Fruit fly (Drosophila melanogaster): ENCODE measurements around the gene LanA.

Gene LanA

DNA sequence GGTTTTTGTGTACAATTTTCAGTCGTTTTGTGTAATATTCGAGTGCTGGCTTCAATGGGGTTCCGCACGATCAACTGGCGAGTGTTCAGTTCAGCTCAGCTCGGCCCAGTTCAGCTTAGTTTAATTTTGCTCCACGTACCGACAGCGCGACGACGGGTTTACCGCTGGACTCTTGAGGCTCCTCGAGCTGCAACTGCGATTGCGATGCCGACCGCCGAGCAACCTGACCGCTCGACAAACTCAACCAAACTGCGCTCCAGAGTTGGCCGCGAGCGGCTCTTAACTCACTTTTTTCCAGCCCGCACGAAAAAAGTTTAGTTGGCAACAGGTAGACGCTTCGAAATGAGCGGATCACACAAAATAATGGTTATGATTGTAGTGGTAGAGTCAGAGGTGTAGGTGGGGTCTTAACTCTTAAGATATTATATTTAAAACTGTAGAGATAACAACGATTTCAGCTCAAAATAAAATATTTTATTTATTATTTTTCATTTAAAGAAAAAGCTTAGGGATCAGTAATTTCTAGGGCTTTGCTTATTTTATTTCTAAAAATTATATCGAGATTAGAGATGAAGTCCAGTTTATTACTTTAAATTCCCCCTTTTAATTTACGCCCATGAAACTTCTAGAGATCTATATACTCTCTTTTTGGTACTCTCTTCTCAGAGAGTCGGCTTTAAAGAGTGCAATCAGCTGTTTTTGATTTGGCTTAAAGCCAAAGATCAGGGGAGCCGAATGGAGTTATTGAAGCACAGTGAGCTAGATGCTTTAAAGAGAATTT, 38.8 kb upstream of the LanA start, which contains the start of gene Best2 (continued):
- TF ChIP-seq Hey (tag; optimal IDR thresholded peaks at IDR 0.05), result no peak
- TF ChIP-seq pb (GFP tag; optimal IDR thresholded peaks at IDR 0.05), result peak; percentile 0
- peak; percentile 79 for TF ChIP-seq CG17385 (GFP tag; optimal IDR thresholded peaks at IDR 0.05)
- TF ChIP-seq H2.0 (GFP tag; IDR thresholded peaks at IDR 0.05), result peak; percentile 91
- TF ChIP-seq Bteb2 (GFP tag; optimal IDR thresholded peaks at IDR 0.05), result peak; percentile 78
- no peak for TF ChIP-seq zen2 (GFP tag; IDR thresholded peaks at IDR 0.05; ENCODE audit: partially characterized antibody)
- peak; percentile 56 for TF ChIP-seq CG10654 (GFP tag; optimal IDR thresholded peaks at IDR 0.05)
- TF ChIP-seq Hand (GFP tag; optimal IDR thresholded peaks at IDR 0.05), result peak; percentile 73
- TF ChIP-seq Max (GFP tag; optimal IDR thresholded peaks at IDR 0.05), result peak; percentile 67
- peak; percentile 90 for TF ChIP-seq gsb (GFP tag; IDR thresholded peaks at IDR 0.05)
- TF ChIP-seq nau (GFP tag; optimal IDR thresholded peaks at IDR 0.05), result peak; percentile 78
- TF ChIP-seq CG3847 (GFP tag; IDR thresholded peaks at IDR 0.05), result peak; percentile 95
- peak; percentile 47 for TF ChIP-seq CG8359 (GFP tag; optimal IDR thresholded peaks at IDR 0.05; ENCODE audit: borderline replicate concordance)
- no peak for TF ChIP-seq CG7987 (GFP tag; optimal IDR thresholded peaks at IDR 0.05)
- peak; percentile 87 for TF ChIP-seq nmo (GFP tag; optimal IDR thresholded peaks at IDR 0.05)
- TF ChIP-seq trem (tag; optimal IDR thresholded peaks at IDR 0.05), result peak; percentile 56
- TF ChIP-seq CG12744 (GFP tag; optimal IDR thresholded peaks at IDR 0.05), result peak; percentile 48
- peak; percentile 80 for TF ChIP-seq ara (GFP tag; IDR thresholded peaks at IDR 0.05)
- TF ChIP-seq Spps (tag; optimal IDR thresholded peaks at IDR 0.05), result peak; percentile 76
- no peak for TF ChIP-seq CG16813 (GFP tag; IDR thresholded peaks at IDR 0.05; ENCODE audit: partially characterized antibody)
- no peak for TF ChIP-seq CG12236 (GFP tag; optimal IDR thresholded peaks at IDR 0.05)
- TF ChIP-seq btn (GFP tag; optimal IDR thresholded peaks at IDR 0.05), result peak; percentile 45
- TF ChIP-seq CG4707 (GFP tag; optimal IDR thresholded peaks at IDR 0.05), result no peak
- TF ChIP-seq Nf-YA (GFP tag; IDR thresholded peaks at IDR 0.05), result peak; percentile 79
- TF ChIP-seq MTF-1 (GFP tag; optimal IDR thresholded peaks at IDR 0.05; ENCODE audit: borderline replicate concordance), result peak; percentile 46
- peak; percentile 31 for TF ChIP-seq Vsx1 (GFP tag; optimal IDR thresholded peaks at IDR 0.05)
- TF ChIP-seq CG6765 (GFP tag; optimal IDR thresholded peaks at IDR 0.05), result peak; percentile 81
- TF ChIP-seq BEAF-32 (GFP tag; optimal IDR thresholded peaks at IDR 0.05), result no peak
- TF ChIP-seq CG7271 (tag; optimal IDR thresholded peaks at IDR 0.05), result no peak
- peak; percentile 95 for TF ChIP-seq CG9215 (GFP tag; IDR thresholded peaks at IDR 0.05)
- no peak for TF ChIP-seq pita (GFP tag; optimal IDR thresholded peaks at IDR 0.05)
- peak; percentile 63 for TF ChIP-seq cato (GFP tag; optimal IDR thresholded peaks at IDR 0.05; ENCODE audit: borderline replicate concordance)
- peak; percentile 62 for TF ChIP-seq salm (tag; optimal IDR thresholded peaks at IDR 0.05)
- TF ChIP-seq Blimp-1 (GFP tag; optimal IDR thresholded peaks at IDR 0.05), result peak; percentile 83
- peak; percentile 75 to 90 for TF ChIP-seq Hr51 (GFP tag; optimal IDR thresholded peaks at IDR 0.05)
- peak; percentile 88 for TF ChIP-seq otp (GFP tag; IDR thresholded peaks at IDR 0.05)
- TF ChIP-seq CG9817 (tag; optimal IDR thresholded peaks at IDR 0.05), result peak; percentile 85
- TF ChIP-seq CG30020 (tag; optimal IDR thresholded peaks at IDR 0.05), result peak; percentile 70
- TF ChIP-seq CG11695 (GFP tag; IDR thresholded peaks at IDR 0.05), result peak; percentile 93
- peak; percentile 55 for TF ChIP-seq sd (tag; optimal IDR thresholded peaks at IDR 0.05)
- TF ChIP-seq CG12391 (tag; optimal IDR thresholded peaks at IDR 0.05), result peak; percentile 86
- no peak for TF ChIP-seq Doc3 (GFP tag; IDR thresholded peaks at IDR 0.05; ENCODE audit: partially characterized antibody)
- no peak for TF ChIP-seq CG17912 (GFP tag; optimal IDR thresholded peaks at IDR 0.05)
